Worm (Caenorhabditis elegans) whole organism, L4/young adult: ENCODE measurements around the gene btb-6.

ENCODE experiments used
- dao-5 ChIP-seq: sonication (generic microtip); optimal IDR thresholded peaks from 2 replicates; lab custom pipeline; 2016; ENCODE audit warnings: missing genotype, missing genetic modification characterization, moderate library complexity, missing compliant biosample characterization
- him-1 ChIP-seq: sonication (generic microtip); optimal IDR thresholded peaks from 2 replicates; lab custom pipeline; 2016; ENCODE audit warnings: missing genotype, missing genetic modification reagents, missing genetic modification characterization, missing compliant biosample characterization

DNA sequence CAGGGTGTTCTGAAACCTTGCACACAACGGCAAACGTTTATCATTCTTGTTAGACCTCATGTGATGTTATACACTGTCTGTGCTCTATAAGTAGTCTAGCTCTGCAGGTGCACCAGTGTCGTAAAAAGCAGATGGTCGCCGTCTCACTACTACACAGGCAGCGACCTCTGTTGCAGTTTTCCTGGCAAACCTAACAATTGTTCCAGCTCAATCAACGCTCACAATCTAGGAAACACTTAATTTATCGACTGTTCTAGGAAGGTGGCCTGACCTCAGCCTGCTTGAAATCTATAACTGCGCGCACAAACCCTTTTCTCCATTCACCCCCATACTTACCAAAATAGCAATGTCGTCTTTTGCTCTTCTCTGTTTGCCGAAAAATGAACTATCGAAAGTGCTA lies 9.2 kb downstream of the btb-6 start, which contains the start of gene fbxb-11:
- TF ChIP-seq him-1 (tag; lab: Kevin White, UChicago) (no peak), dao-5 (tag; lab: Kevin White, UChicago) (no peak)
